Worm (Caenorhabditis elegans) whole organism, early embryonic: ENCODE data around the gene clik-2.

Experiments used
- B0310.2 ChIP-seq: sonication (generic microtip); optimal IDR thresholded peaks from 2 replicates; lab custom pipeline; 2016; ENCODE audit warnings: mild to moderate bottlenecking, missing genetic modification characterization, missing compliant biosample characterization
- F13C5.2 ChIP-seq: sonication (generic microtip); optimal IDR thresholded peaks from 2 replicates; lab custom pipeline; 2017; ENCODE audit warnings: mild to moderate bottlenecking, missing genetic modification characterization, inconsistent platforms, missing compliant biosample characterization
- aly-1 ChIP-seq: sonication (generic microtip); optimal IDR thresholded peaks from 2 replicates; lab custom pipeline; 2016; ENCODE audit warnings: missing genetic modification characterization, missing compliant biosample characterization
- ama-1 ChIP-seq: fragments of 150-350 bp; optimal IDR thresholded peaks from 2 replicates; lab custom pipeline; 2014
- ceh-13 ChIP-seq: fragments of 200-800 bp; sonication (Bioruptor generic); optimal IDR thresholded peaks from 2 replicates; lab custom pipeline; 2018; ENCODE audit warnings: mild to moderate bottlenecking, missing genetic modification characterization, missing compliant biosample characterization
- ceh-36 ChIP-seq: sonication (generic microtip); optimal IDR thresholded peaks from 2 replicates; lab custom pipeline; 2016; ENCODE audit warnings: missing genetic modification characterization, inconsistent platforms, missing compliant biosample characterization
- ets-7 ChIP-seq: sonication (generic microtip); optimal IDR thresholded peaks from 2 replicates; lab custom pipeline; 2016; ENCODE audit warnings: missing genotype, missing genetic modification characterization, missing compliant biosample characterization
- flt-1 ChIP-seq: fragments of 200-800 bp; sonication (Bioruptor generic); IDR thresholded peaks from 2 replicates; pipeline ENCODE4 v1.3.6; 2022; ENCODE audit warnings: missing genetic modification characterization, missing compliant biosample characterization
- hmbx-1 ChIP-seq: sonication (generic microtip); optimal IDR thresholded peaks from 2 replicates; lab custom pipeline; 2016; ENCODE audit warnings: mild to moderate bottlenecking, missing genetic modification characterization, missing compliant biosample characterization
- hmg-4 ChIP-seq: fragments of 200-800 bp; sonication (Bioruptor generic); optimal IDR thresholded peaks from 2 replicates; lab custom pipeline; 2018; ENCODE audit warnings: mild to moderate bottlenecking, missing genetic modification characterization, missing compliant biosample characterization
- hnd-1 ChIP-seq: sonication (generic microtip); optimal IDR thresholded peaks from 2 replicates; lab custom pipeline; 2016; ENCODE audit warnings: missing genetic modification characterization, missing compliant biosample characterization
- pes-1 ChIP-seq: fragments of 200-800 bp; sonication (Bioruptor generic); IDR thresholded peaks from 2 replicates; pipeline ENCODE4 v1.3.6; 2022; ENCODE audit warnings: missing genetic modification reagents, missing genetic modification characterization, missing compliant biosample characterization
- scrt-1 ChIP-seq: fragments of 200-800 bp; sonication (Bioruptor generic); IDR thresholded peaks from 2 replicates; pipeline ENCODE4 v1.3.6; 2022; ENCODE audit warnings: missing genetic modification characterization, missing compliant biosample characterization
- sea-1 ChIP-seq: fragments of 200-800 bp; sonication (Bioruptor generic); conservative IDR thresholded peaks from 2 replicates; pipeline ENCODE4 v1.3.6; 2022; ENCODE audit warnings: missing genetic modification characterization, missing compliant biosample characterization
- tbx-11 ChIP-seq: fragments of 200-800 bp; sonication (Bioruptor generic); IDR thresholded peaks from 2 replicates; pipeline ENCODE4 v1.3.6; 2022; ENCODE audit warnings: missing genetic modification characterization, missing compliant biosample characterization
- tbx-37 ChIP-seq: fragments of 200-800 bp; sonication (Bioruptor generic); conservative IDR thresholded peaks from 2 replicates; pipeline ENCODE4 v1.3.6; 2022; ENCODE audit warnings: missing genetic modification reagents, missing genetic modification characterization, missing compliant biosample characterization
- tra-4 ChIP-seq: sonication (generic microtip); optimal IDR thresholded peaks from 2 replicates; lab custom pipeline; 2017; ENCODE audit warnings: missing genetic modification characterization, missing compliant biosample characterization

clik-2 gene

DNA sequence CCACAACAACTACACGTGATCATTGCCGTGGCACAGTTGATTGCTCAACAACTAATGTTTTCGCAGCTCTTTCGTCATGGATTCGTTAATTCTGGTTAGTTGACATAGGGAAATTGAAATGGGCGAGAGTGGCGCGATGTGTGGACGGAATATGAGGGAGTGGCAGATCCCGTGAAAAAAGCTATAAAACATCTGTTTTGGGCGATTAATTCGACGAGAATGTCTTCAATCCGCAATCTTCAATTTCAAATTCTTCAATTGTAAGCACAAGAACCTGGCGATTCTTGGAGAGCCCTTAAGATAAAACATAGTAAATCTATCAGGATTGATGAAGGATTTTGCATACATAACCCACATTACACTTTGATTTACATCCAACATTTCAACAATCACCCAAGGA, 31.5 kb upstream of the clik-2 start:
- TF ChIP-seq ama-1 (lab: Kevin White, UChicago): no peak
- no peak for TF ChIP-seq pes-1 (GFP tag; lab: Robert Waterston, UW)
- TF ChIP-seq flt-1 (GFP tag; lab: Robert Waterston, UW): no peak

DNA sequence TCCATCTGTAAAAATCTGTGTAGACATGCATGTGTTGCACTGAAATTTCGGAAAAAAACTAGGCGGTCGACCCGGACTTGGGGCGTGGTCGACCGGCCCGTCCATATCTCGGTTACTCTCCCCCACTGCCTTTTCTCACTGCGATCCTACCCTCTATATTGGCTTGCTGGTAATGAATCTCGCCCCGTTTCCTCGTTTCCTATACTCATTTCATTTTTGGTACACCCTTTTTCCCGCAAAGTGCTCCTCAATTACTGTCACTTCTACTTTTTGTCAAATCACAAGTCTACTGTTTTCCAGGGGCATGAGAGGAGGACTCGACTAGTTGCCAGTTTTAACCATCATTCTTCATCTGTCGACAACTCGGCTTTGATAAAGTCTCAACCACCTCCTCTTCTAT, 30.0 kb upstream of the clik-2 start, which contains the start of gene K09F5.6:
Gene K09F5.6 (plus strand): TSS at position 301 of the 400 bp plus-strand sequence.
- peak; percentile 23 for TF ChIP-seq aly-1
- no peak for TF ChIP-seq pes-1 (GFP tag; lab: Robert Waterston, UW)

DNA sequence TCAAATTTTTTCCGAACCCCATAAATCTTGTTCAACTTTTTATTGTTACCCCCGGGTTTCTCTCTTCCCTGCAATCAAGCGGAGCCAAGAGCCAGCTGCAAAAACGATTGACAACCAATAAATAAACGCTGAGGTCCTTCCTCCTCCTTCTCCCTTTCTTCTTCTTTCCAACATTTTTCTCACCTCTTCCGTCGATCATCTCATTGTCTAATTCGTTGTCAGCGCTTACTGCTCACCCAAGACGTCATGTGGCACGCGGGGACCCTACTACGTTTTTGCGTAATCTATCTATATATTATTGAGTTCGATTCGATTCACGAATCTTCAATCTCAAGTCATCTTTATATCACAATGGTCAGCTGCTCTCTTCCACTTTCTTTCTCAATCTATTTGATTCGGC, 26.4 kb upstream of the clik-2 start:
- TF ChIP-seq ama-1 (lab: Kevin White, UChicago): no peak
- no peak for TF ChIP-seq hmbx-1
- TF ChIP-seq scrt-1: no peak
- no peak for TF ChIP-seq pes-1 (GFP tag; lab: Robert Waterston, UW)
- TF ChIP-seq B0310.2: no peak
- TF ChIP-seq ceh-36 (tag; lab: Kevin White, UChicago): no peak
- TF ChIP-seq ceh-13: no peak
- no peak for TF ChIP-seq tra-4 (tag; lab: Kevin White, UChicago)
- no peak for TF ChIP-seq tbx-11 (GFP tag; lab: Robert Waterston, UW)
- TF ChIP-seq tbx-37 (GFP tag; lab: Robert Waterston, UW): no peak
- TF ChIP-seq hnd-1 (tag; lab: Kevin White, UChicago): no peak

DNA sequence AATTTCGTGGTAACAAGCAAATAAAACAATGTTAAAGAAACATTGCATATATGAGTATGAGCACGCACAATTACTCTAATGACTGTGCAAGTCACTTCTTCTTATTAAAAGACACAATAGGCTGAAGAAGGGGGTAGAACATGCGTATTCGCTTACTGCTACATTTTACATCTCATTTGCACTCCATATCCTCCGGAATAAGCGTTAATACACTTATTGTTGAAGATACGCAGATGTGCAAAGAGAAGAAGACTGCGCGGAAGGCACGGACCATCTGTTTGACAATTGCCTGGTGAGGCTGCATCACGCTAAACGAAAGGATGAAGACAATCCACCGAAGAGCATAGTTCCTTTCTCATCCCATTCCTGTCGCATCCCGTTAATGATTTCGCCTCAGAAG, 23.9 kb upstream of the clik-2 start:
- TF ChIP-seq tbx-11 (GFP tag; lab: Robert Waterston, UW): no peak
- no peak for TF ChIP-seq ets-7 (tag; lab: Kevin White, UChicago)
- no peak for TF ChIP-seq pes-1 (GFP tag; lab: Robert Waterston, UW)
- no peak for TF ChIP-seq B0310.2
- peak; percentile 72 for TF ChIP-seq hmg-4
- no peak for TF ChIP-seq scrt-1
- TF ChIP-seq ama-1 (lab: Kevin White, UChicago): no peak
- TF ChIP-seq ceh-13: no peak

DNA sequence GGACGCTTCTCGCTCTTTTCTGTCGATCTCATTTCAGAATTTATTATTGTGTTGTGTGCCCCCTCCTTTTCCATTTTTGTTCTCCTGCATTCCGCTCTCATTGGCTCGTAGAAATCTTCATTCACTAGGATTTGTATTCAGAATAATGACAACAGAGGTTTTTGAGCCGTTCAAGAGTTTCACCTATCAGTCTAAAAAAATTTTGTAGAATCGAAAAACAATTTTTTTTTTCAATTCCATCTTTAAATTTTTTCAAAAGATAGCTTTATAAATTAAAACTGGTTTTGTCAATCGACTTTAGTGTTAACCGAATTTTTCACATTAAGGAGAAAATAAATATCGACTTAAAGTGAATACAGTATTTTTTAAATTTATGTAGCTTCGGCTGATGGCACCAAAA, 21.6 kb upstream of the clik-2 start, which contains the start of gene K09F5.4:
Gene K09F5.4 (minus strand): TSS at position 101 of the 400 bp plus-strand sequence.
- TF ChIP-seq tbx-11 (GFP tag; lab: Robert Waterston, UW) (no peak), F13C5.2 (tag; lab: Kevin White, UChicago) (no peak), pes-1 (GFP tag; lab: Robert Waterston, UW) (no peak), scrt-1 (no peak), ceh-13 (no peak), flt-1 (GFP tag; lab: Robert Waterston, UW) (no peak)

DNA sequence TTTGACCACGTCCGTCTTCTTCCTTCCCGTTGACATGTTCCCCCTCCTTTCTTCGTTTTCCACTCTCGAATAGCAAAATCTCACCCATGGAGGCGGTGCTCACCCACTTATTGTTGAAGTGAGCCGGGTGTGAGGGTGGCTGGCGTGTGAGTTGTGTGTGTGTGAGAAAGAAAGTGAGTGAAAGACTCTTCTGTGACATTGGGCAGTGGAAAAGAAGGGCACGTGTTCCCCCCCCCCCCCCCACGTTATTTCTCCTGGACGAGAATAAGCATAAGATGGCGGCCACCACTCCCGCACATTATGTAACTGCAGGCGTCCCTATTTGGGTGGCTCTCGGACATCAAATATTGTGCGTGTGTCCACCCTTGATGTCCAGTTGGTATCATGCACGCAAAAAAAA, 21.2 kb upstream of the clik-2 start:
- TF ChIP-seq hmg-4: no peak
- peak; percentile 37 for TF ChIP-seq B0310.2
- TF ChIP-seq F13C5.2 (tag; lab: Kevin White, UChicago): no peak
- no peak; the same call in 1 of the 2 replicates for TF ChIP-seq pes-1 (GFP tag; lab: Robert Waterston, UW)

DNA sequence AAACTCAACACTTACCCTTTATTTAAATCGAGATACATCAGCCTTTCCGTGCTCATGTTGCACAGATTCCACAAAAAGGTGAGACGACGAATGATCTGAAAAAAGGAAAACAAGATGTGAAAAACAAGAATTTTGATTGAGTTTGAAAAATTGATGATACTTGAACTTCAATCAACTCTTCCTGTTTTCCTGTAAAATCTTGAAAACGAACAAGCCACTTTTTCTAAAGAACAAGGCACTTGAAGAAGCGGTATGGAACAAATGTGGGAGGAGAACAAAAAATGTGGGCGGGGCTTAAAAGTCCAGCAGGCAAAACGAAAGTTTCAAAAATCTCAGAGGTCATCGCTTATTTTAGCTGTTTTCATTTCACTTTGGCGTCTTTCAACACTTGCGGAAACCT, 18.0 kb upstream of the clik-2 start, which contains the start of gene kvs-1:
Gene kvs-1 (minus strand): TSS at position 101 of the 400 bp plus-strand sequence.
- TF ChIP-seq tra-4 (tag; lab: Kevin White, UChicago) (no peak), flt-1 (GFP tag; lab: Robert Waterston, UW) (no peak), ets-7 (tag; lab: Kevin White, UChicago) (no peak), hmg-4 (no peak), aly-1 (no peak), tbx-37 (GFP tag; lab: Robert Waterston, UW) (no peak), scrt-1 (no peak), pes-1 (GFP tag; lab: Robert Waterston, UW) (no peak), ama-1 (lab: Kevin White, UChicago) (no peak), ceh-13 (no peak), ceh-36 (tag; lab: Kevin White, UChicago) (no peak), F13C5.2 (tag; lab: Kevin White, UChicago) (no peak), hnd-1 (tag; lab: Kevin White, UChicago) (no peak), sea-1 (GFP tag; lab: Robert Waterston, UW) (no peak)

DNA sequence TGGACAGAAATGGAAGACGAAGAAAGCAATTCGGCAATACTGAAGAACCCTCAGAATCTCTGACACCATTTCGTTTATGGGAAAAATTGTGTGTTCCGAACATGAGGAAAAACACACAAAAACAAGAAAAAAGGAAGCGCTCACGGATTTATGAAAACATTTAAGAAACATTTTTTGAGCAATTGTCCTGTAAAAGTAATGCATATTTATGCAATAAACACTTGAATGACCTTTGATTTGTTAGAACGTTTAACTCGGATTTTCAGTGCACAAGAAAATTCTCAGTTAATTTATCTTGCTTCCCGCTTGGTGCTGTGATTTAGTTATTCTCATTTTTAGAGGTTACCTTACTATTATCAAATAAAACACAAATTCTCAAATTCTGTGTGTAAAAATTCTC, 14.8 kb upstream of the clik-2 start:
- TF ChIP-seq aly-1: no peak
- TF ChIP-seq flt-1 (GFP tag; lab: Robert Waterston, UW): no peak
- no peak for TF ChIP-seq ets-7 (tag; lab: Kevin White, UChicago)
- no peak for TF ChIP-seq ceh-13
- no peak for TF ChIP-seq tra-4 (tag; lab: Kevin White, UChicago)
- no peak for TF ChIP-seq pes-1 (GFP tag; lab: Robert Waterston, UW)
- no peak for TF ChIP-seq tbx-37 (GFP tag; lab: Robert Waterston, UW)
- TF ChIP-seq hnd-1 (tag; lab: Kevin White, UChicago): no peak
- no peak for TF ChIP-seq ama-1 (lab: Kevin White, UChicago)
- no peak for TF ChIP-seq tbx-11 (GFP tag; lab: Robert Waterston, UW)
- TF ChIP-seq B0310.2: no peak

DNA sequence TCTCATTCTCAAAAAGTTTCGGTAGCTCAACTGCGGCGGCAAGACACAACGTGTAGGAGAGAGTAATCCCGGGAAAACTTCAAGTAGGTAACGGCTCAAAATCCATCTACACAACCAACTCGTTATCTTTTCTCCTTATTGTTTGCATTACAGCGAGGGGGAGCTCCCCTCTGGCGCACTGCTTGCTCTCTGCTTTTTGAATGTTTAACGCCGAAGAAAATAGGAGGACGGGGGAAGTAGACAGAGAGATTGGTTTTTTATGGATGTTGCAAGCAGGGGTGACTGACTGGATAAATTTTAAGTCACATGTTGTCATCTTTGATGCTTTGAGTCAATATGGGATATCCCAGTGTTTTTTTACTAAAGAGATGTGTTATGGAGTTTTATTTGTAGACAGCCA, 551 bp upstream of the clik-2 start:
- TF ChIP-seq hmg-4 (no peak), tbx-11 (GFP tag; lab: Robert Waterston, UW) (no peak), ets-7 (tag; lab: Kevin White, UChicago) (no peak), tbx-37 (GFP tag; lab: Robert Waterston, UW) (no peak), hnd-1 (tag; lab: Kevin White, UChicago) (no peak), tra-4 (tag; lab: Kevin White, UChicago) (no peak), ceh-36 (tag; lab: Kevin White, UChicago) (no peak), sea-1 (GFP tag; lab: Robert Waterston, UW) (no peak)
